Worm (Caenorhabditis elegans) whole organism, L3 larva: ENCODE results near the gene C46C2.5.

Experiments used
- aly-2 ChIP-seq: fragments of 150-350 bp; optimal IDR thresholded peaks from 2 replicates; lab custom pipeline; 2014; ENCODE audit warnings: missing biosample characterization, missing genetic modification characterization
- ceh-82 ChIP-seq: fragments of 150-350 bp; optimal IDR thresholded peaks from 2 replicates; lab custom pipeline; 2014; ENCODE audit warnings: missing biosample characterization, missing genetic modification characterization
- ceh-9 ChIP-seq: sonication (generic microtip); optimal IDR thresholded peaks from 2 replicates; lab custom pipeline; 2018; ENCODE audit warnings: missing biosample characterization, missing genetic modification characterization
- hmg-11 ChIP-seq: sonication (generic microtip); optimal IDR thresholded peaks from 2 replicates; lab custom pipeline; 2016; ENCODE audit warnings: missing genetic modification characterization, missing compliant biosample characterization
- nhr-237 ChIP-seq: fragments of 150-350 bp; optimal IDR thresholded peaks from 2 replicates; lab custom pipeline; 2014; ENCODE audit warnings: missing biosample characterization, missing genetic modification characterization
- pqm-1 ChIP-seq: fragments of 150-350 bp; optimal IDR thresholded peaks from 2 replicates; lab custom pipeline; 2017; ENCODE audit warnings: missing biosample characterization, missing genetic modification characterization, inconsistent platforms
- skn-1 ChIP-seq: fragments of 150-350 bp; optimal IDR thresholded peaks from 2 replicates; lab custom pipeline; 2014; ENCODE audit warnings: missing biosample characterization, missing genetic modification characterization
- tbx-2 ChIP-seq: sonication (generic microtip); optimal IDR thresholded peaks from 2 replicates; lab custom pipeline; 2016; ENCODE audit warnings: mild to moderate bottlenecking, missing genetic modification characterization, missing compliant biosample characterization
- unc-39 ChIP-seq: sonication (generic microtip); optimal IDR thresholded peaks from 4 replicates; lab custom pipeline; 2017; ENCODE audit warnings: missing biosample characterization, missing genetic modification characterization
- unc-62 ChIP-seq: fragments of 150-350 bp; sonication (generic microtip); optimal IDR thresholded peaks from 4 replicates; lab custom pipeline; 2014; ENCODE audit warnings: missing biosample characterization, missing genetic modification reagents, missing genetic modification characterization

DNA sequence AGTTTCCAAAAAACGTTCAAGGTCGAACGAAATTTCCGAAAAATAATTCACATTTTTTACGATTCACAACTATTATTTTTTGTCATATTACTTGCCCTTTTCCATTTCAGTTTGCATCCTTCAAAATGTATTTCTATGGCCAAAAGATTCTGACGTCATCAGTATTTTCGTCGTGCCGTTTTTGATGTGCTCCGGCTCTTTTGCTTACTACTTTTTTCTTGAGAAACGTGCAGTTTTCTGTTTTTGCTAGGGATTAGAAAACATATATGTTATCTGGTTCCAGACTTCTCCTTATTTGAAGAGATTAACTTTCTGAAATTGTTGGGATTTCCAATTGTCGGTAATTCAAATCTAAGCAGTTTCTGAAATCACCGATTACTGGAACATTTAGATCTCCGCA lies 23.4 kb upstream of the C46C2.5 start:
- TF ChIP-seq skn-1 (tag; lab: Kevin White, UChicago), result no peak
- TF ChIP-seq pqm-1 (tag; lab: Kevin White, UChicago), result no peak
- no peak for TF ChIP-seq unc-39 (tag; lab: Kevin White, UChicago)
- no peak for TF ChIP-seq nhr-237 (tag; lab: Kevin White, UChicago)
- no peak for TF ChIP-seq ceh-82
- no peak for TF ChIP-seq hmg-11 (tag; lab: Kevin White, UChicago)
- no peak for TF ChIP-seq aly-2 (tag; lab: Kevin White, UChicago)
- TF ChIP-seq unc-62 (GFP tag; lab: Kevin White, UChicago), result no peak
- TF ChIP-seq ceh-9 (tag; lab: Kevin White, UChicago), result no peak
- TF ChIP-seq tbx-2, result no peak
